Worm (Caenorhabditis elegans): ENCODE data around the gene F01F1.2.

DNA sequence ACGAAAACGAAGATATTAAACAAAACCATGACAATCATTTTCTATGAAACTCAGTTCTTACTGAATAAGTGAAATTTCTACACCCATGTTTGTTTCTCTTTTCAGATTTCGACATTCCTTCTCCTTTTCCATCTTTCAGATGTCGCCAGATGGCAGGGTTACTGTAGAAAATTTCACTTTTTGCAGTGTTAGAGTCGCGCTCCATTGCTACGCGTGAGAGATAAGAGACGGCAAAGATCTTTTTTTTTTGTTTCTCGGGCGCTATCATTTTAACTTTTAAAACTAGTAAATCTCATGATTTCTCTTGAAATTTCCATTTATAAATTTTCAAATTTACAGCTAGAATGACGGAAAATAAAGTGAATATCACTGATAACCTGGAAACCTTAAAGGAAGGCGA lies at the start of gene F01F1.2, which contains the start of gene mig-21:
- TF ChIP-seq unc-39 (tag; optimal IDR thresholded peaks at IDR 0.05) = no peak
- no peak for TF ChIP-seq snpc-4 (tag; optimal IDR thresholded peaks at IDR 0.05)
